Worm (Caenorhabditis elegans) whole organism, late embryonic: ENCODE data around the gene F07E5.9.

Experiments used
- C08G9.2 ChIP-seq: sonication (generic microtip); optimal IDR thresholded peaks from 2 replicates; lab custom pipeline; 2016; ENCODE audit warnings: mild to moderate bottlenecking, missing genetic modification characterization, moderate library complexity, missing compliant biosample characterization
- C38D4.7 ChIP-seq: fragments of 200-800 bp; sonication (Bioruptor generic); optimal IDR thresholded peaks from 2 replicates; lab custom pipeline; 2018; ENCODE audit warnings: mild to moderate bottlenecking, missing genetic modification characterization, moderate library complexity, missing compliant biosample characterization
- F13H6.1 ChIP-seq: sonication (generic microtip); optimal IDR thresholded peaks from 2 replicates; lab custom pipeline; 2016; ENCODE audit warnings: missing genetic modification characterization, missing compliant biosample characterization
- K02D7.2 ChIP-seq: sonication (generic microtip); optimal IDR thresholded peaks from 2 replicates; lab custom pipeline; 2017; ENCODE audit warnings: mild to moderate bottlenecking, missing genetic modification characterization, missing compliant biosample characterization
- K09A11.1 ChIP-seq: sonication (generic microtip); optimal IDR thresholded peaks from 2 replicates; lab custom pipeline; 2017; ENCODE audit warnings: antibody characterized with exemption, mild to moderate bottlenecking, missing genetic modification characterization, missing compliant biosample characterization; ENCODE audit not compliant: insufficient read depth
- ahr-1 ChIP-seq: sonication (generic microtip); optimal IDR thresholded peaks from 2 replicates; lab custom pipeline; 2016; ENCODE audit warnings: missing genetic modification characterization, missing compliant biosample characterization
- ceh-19 ChIP-seq: fragments of 200-800 bp; sonication (Bioruptor generic); optimal IDR thresholded peaks from 2 replicates; lab custom pipeline; 2018; ENCODE audit warnings: mild to moderate bottlenecking, missing genetic modification characterization, missing compliant biosample characterization
- ceh-2 ChIP-seq: sonication (generic microtip); optimal IDR thresholded peaks from 2 replicates; lab custom pipeline; 2016; ENCODE audit warnings: missing genotype, missing genetic modification characterization, missing compliant biosample characterization
- ceh-22 ChIP-seq: sonication (generic microtip); optimal IDR thresholded peaks from 2 replicates; lab custom pipeline; 2017; ENCODE audit warnings: missing biosample characterization, missing genetic modification characterization
- ceh-24 ChIP-seq: sonication (generic microtip); optimal IDR thresholded peaks from 2 replicates; lab custom pipeline; 2016; ENCODE audit warnings: mild to moderate bottlenecking, missing genetic modification characterization, missing compliant biosample characterization
- ceh-30 ChIP-seq: fragments of 150-350 bp; optimal IDR thresholded peaks from 2 replicates; lab custom pipeline; 2014; ENCODE audit warnings: missing biosample characterization, missing genetic modification characterization
- ceh-31 ChIP-seq: sonication (generic microtip); optimal IDR thresholded peaks from 2 replicates; lab custom pipeline; 2016; ENCODE audit warnings: missing genetic modification characterization, missing compliant biosample characterization
- ceh-34 ChIP-seq: sonication (generic microtip); optimal IDR thresholded peaks from 2 replicates; lab custom pipeline; 2016; ENCODE audit warnings: mild to moderate bottlenecking, missing genetic modification characterization, missing compliant biosample characterization
- ceh-45 ChIP-seq: fragments of 200-800 bp; sonication (Bioruptor generic); IDR thresholded peaks from 2 replicates; pipeline ENCODE4 v1.3.6; 2022; ENCODE audit warnings: missing genetic modification reagents, missing genetic modification characterization, missing compliant biosample characterization
- ceh-48 ChIP-seq: sonication (generic microtip); optimal IDR thresholded peaks from 2 replicates; lab custom pipeline; 2016; ENCODE audit warnings: missing genetic modification characterization, inconsistent platforms, missing compliant biosample characterization
- che-1 ChIP-seq: sonication (generic microtip); optimal IDR thresholded peaks from 2 replicates; lab custom pipeline; 2016; ENCODE audit warnings: mild to moderate bottlenecking, missing genetic modification characterization, missing compliant biosample characterization
- elt-2 ChIP-seq: sonication (generic microtip); optimal IDR thresholded peaks from 2 replicates; lab custom pipeline; 2016; ENCODE audit warnings: missing genetic modification reagents, missing genetic modification characterization, missing compliant biosample characterization
- elt-4 ChIP-seq: sonication (generic microtip); optimal IDR thresholded peaks from 2 replicates; lab custom pipeline; 2016; ENCODE audit warnings: missing genetic modification characterization, missing compliant biosample characterization
- ets-4 ChIP-seq: sonication (generic microtip); optimal IDR thresholded peaks from 2 replicates; lab custom pipeline; 2016; ENCODE audit warnings: missing genetic modification characterization, missing compliant biosample characterization
- fax-1 ChIP-seq: sonication (generic microtip); optimal IDR thresholded peaks from 2 replicates; lab custom pipeline; 2016; ENCODE audit warnings: missing genotype, missing genetic modification characterization, missing compliant biosample characterization
- fkh-10 ChIP-seq: fragments of 150-350 bp; optimal IDR thresholded peaks from 2 replicates; lab custom pipeline; 2014; ENCODE audit warnings: missing biosample characterization, missing genetic modification reagents, missing genetic modification characterization
- fkh-6 ChIP-seq: sonication (generic microtip); optimal IDR thresholded peaks from 2 replicates; lab custom pipeline; 2016; ENCODE audit warnings: missing genetic modification characterization, missing compliant biosample characterization
- gmeb-2 ChIP-seq: sonication (generic microtip); optimal IDR thresholded peaks from 2 replicates; lab custom pipeline; 2016; ENCODE audit warnings: missing genetic modification characterization, inconsistent platforms, missing compliant biosample characterization
- hlh-15 ChIP-seq: sonication (generic microtip); optimal IDR thresholded peaks from 2 replicates; lab custom pipeline; 2016; ENCODE audit warnings: missing genetic modification characterization, missing compliant biosample characterization
- hlh-30 ChIP-seq: sonication (generic microtip); optimal IDR thresholded peaks from 2 replicates; lab custom pipeline; 2017; ENCODE audit warnings: antibody characterized with exemption, missing genetic modification characterization, missing compliant biosample characterization; ENCODE audit not compliant: insufficient read depth
- hlh-6 ChIP-seq: sonication (generic microtip); optimal IDR thresholded peaks from 2 replicates; lab custom pipeline; 2016; ENCODE audit warnings: missing genotype, missing genetic modification characterization, missing compliant biosample characterization
- hlh-8 ChIP-seq: sonication (generic microtip); optimal IDR thresholded peaks from 2 replicates; lab custom pipeline; 2016; ENCODE audit warnings: missing genotype, missing genetic modification characterization, missing compliant biosample characterization
- lim-6 ChIP-seq: sonication (generic microtip); optimal IDR thresholded peaks from 2 replicates; lab custom pipeline; 2016; ENCODE audit warnings: missing genetic modification characterization, missing compliant biosample characterization
- lin-11 ChIP-seq: fragments of 200-800 bp; sonication (Bioruptor generic); optimal IDR thresholded peaks from 2 replicates; lab custom pipeline; 2018; ENCODE audit warnings: mild to moderate bottlenecking, missing genetic modification characterization, missing compliant biosample characterization
- nfya-1 ChIP-seq: sonication (generic microtip); optimal IDR thresholded peaks from 2 replicates; lab custom pipeline; 2017; ENCODE audit warnings: missing genetic modification characterization, mild to moderate bottlenecking, missing compliant biosample characterization, antibody characterized with exemption, moderate library complexity
- npax-4 ChIP-seq: sonication (generic microtip); optimal IDR thresholded peaks from 2 replicates; lab custom pipeline; 2016; ENCODE audit warnings: missing genetic modification characterization, missing compliant biosample characterization
- pat-9 ChIP-seq: fragments of 200-800 bp; sonication (Bioruptor generic); optimal IDR thresholded peaks from 2 replicates; lab custom pipeline; 2018; ENCODE audit warnings: mild to moderate bottlenecking, missing genetic modification characterization, moderate library complexity, missing compliant biosample characterization
- pros-1 ChIP-seq: fragments of 150-350 bp; optimal IDR thresholded peaks from 2 replicates; lab custom pipeline; 2014; ENCODE audit warnings: missing biosample characterization, missing genetic modification reagents, missing genetic modification characterization
- ref-2 ChIP-seq: sonication (generic microtip); optimal IDR thresholded peaks from 2 replicates; lab custom pipeline; 2016; ENCODE audit warnings: missing genetic modification characterization, missing compliant biosample characterization
- rnt-1 ChIP-seq: sonication (generic microtip); optimal IDR thresholded peaks from 2 replicates; lab custom pipeline; 2016; ENCODE audit warnings: missing genetic modification characterization, missing compliant biosample characterization
- sox-2 ChIP-seq: fragments of 200-800 bp; sonication (Bioruptor generic); IDR thresholded peaks from 2 replicates; pipeline ENCODE4 v1.3.6; 2022; ENCODE audit warnings: missing genetic modification reagents, missing genetic modification characterization, missing compliant biosample characterization
- syd-9 ChIP-seq: sonication (generic microtip); optimal IDR thresholded peaks from 2 replicates; lab custom pipeline; 2016; ENCODE audit warnings: mild to moderate bottlenecking, missing genetic modification characterization, moderate library complexity, missing compliant biosample characterization
- unc-86 ChIP-seq: sonication (generic microtip); optimal IDR thresholded peaks from 2 replicates; lab custom pipeline; 2016; ENCODE audit warnings: missing genetic modification characterization, missing compliant biosample characterization
- ztf-16 ChIP-seq: sonication (generic microtip); optimal IDR thresholded peaks from 2 replicates; lab custom pipeline; 2017; ENCODE audit warnings: missing genetic modification characterization, missing compliant biosample characterization

The F07E5.9 gene

ce11 chrII:2114488-2114887 is 34.2 kb upstream of the F07E5.9 start:
- TF ChIP-seq pros-1 (tag; lab: Kevin White, UChicago): no peak
- no peak for TF ChIP-seq hlh-8 (tag; lab: Kevin White, UChicago)
- TF ChIP-seq ceh-22 (tag; lab: Kevin White, UChicago): no peak
- no peak for TF ChIP-seq fkh-10 (GFP tag; lab: Kevin White, UChicago)
- TF ChIP-seq ceh-24 (tag; lab: Kevin White, UChicago): no peak
- no peak for TF ChIP-seq rnt-1 (tag; lab: Kevin White, UChicago)
- TF ChIP-seq C38D4.7 (GFP tag; lab: Kevin White, UChicago): no peak
- no peak for TF ChIP-seq ahr-1
- no peak for TF ChIP-seq unc-86 (tag; lab: Kevin White, UChicago)
- TF ChIP-seq ceh-34: no peak
- no peak for TF ChIP-seq gmeb-2 (tag; lab: Kevin White, UChicago)
- no peak for TF ChIP-seq ets-4 (tag; lab: Kevin White, UChicago)
- no peak for TF ChIP-seq fax-1
- no peak for TF ChIP-seq ztf-16 (tag; lab: Kevin White, UChicago)
- TF ChIP-seq fkh-6 (tag; lab: Kevin White, UChicago): no peak
- TF ChIP-seq ceh-30: no peak
- no peak for TF ChIP-seq F13H6.1 (tag; lab: Kevin White, UChicago)
- TF ChIP-seq lim-6 (tag; lab: Kevin White, UChicago): no peak
- TF ChIP-seq elt-2 (tag; lab: Kevin White, UChicago): no peak
- TF ChIP-seq ceh-45: no peak

ce11 chrII:2112948-2113347 is 32.6 kb upstream of the F07E5.9 start, which contains the start of gene R52.6:
Gene R52.6 (minus strand): TSS chrII:2113048.
- no peak for TF ChIP-seq hlh-15
- no peak for TF ChIP-seq K09A11.1
- TF ChIP-seq ceh-45: no peak
- no peak for TF ChIP-seq C08G9.2 (tag; lab: Kevin White, UChicago)
- TF ChIP-seq lin-11: no peak
- no peak for TF ChIP-seq ceh-2 (tag; lab: Kevin White, UChicago)
- TF ChIP-seq che-1 (tag; lab: Kevin White, UChicago): no peak
- TF ChIP-seq ceh-31: no peak
- TF ChIP-seq ref-2 (tag; lab: Kevin White, UChicago): no peak
- no peak for TF ChIP-seq ceh-48 (tag; lab: Kevin White, UChicago)
- TF ChIP-seq elt-4: no peak
- no peak for TF ChIP-seq ceh-30
- TF ChIP-seq pros-1 (tag; lab: Kevin White, UChicago): no peak
- TF ChIP-seq syd-9: no peak
- TF ChIP-seq pat-9 (tag; lab: Kevin White, UChicago): no peak
- no peak for TF ChIP-seq nfya-1
- TF ChIP-seq, all 69 proteins: peak for 0

ce11 chrII:2109943-2110342 is 29.6 kb upstream of the F07E5.9 start, which contains the start of gene R52.5:
Gene R52.5 (minus strand): TSS chrII:2110043.
- TF ChIP-seq ceh-24 (tag; lab: Kevin White, UChicago) (no peak), pros-1 (tag; lab: Kevin White, UChicago) (no peak), elt-4 (no peak), K02D7.2 (tag; lab: Kevin White, UChicago) (no peak), hlh-30 (tag; lab: Kevin White, UChicago) (no peak), gmeb-2 (tag; lab: Kevin White, UChicago) (no peak), lin-11 (no peak), F13H6.1 (tag; lab: Kevin White, UChicago) (no peak), ref-2 (tag; lab: Kevin White, UChicago) (no peak), fkh-6 (tag; lab: Kevin White, UChicago) (no peak), ceh-19 (GFP tag; lab: Kevin White, UChicago) (no peak), hlh-6 (tag; lab: Kevin White, UChicago) (no peak), sox-2 (GFP tag; lab: Robert Waterston, UW) (no peak), fax-1 (no peak), npax-4 (tag; lab: Kevin White, UChicago) (no peak), ceh-34 (no peak), lim-6 (tag; lab: Kevin White, UChicago) (no peak), ceh-31 (no peak), pat-9 (tag; lab: Kevin White, UChicago) (no peak)
